Fruit fly (Drosophila melanogaster) whole organism, wandering third instar larva: ENCODE results near the gene CG42659.

Experiments
- CG9705 ChIP-seq: fragments of 200-800 bp; sonication (Bioruptor generic); optimal IDR thresholded peaks from 2 replicates; lab custom pipeline; 2018; ENCODE audit warnings: missing biosample characterization, mild to moderate bottlenecking, missing genetic modification characterization
- CrebA ChIP-seq: fragments of 200-800 bp; sonication (Bioruptor generic); optimal IDR thresholded peaks from 2 replicates; lab custom pipeline; 2016; ENCODE audit warnings: missing biosample characterization, mild to moderate bottlenecking, missing genetic modification characterization, borderline replicate concordance
- Dif ChIP-seq: fragments of 200-275, 200-300 bp; sonication (Bioruptor generic); optimal IDR thresholded peaks from 2 replicates; lab custom pipeline; 2018; ENCODE audit warnings: missing biosample characterization, missing genetic modification characterization; ENCODE audit not compliant: partially characterized antibody
- GATAd ChIP-seq: sonication (Bioruptor generic); optimal IDR thresholded peaks from 2 replicates; lab custom pipeline; 2016; ENCODE audit warnings: missing biosample characterization, missing genetic modification characterization
- HLH106 ChIP-seq: fragments of 200-800 bp; optimal IDR thresholded peaks from 3 replicates; lab custom pipeline; 2019; ENCODE audit warnings: missing biosample characterization, mild to moderate bottlenecking, missing genetic modification characterization, moderate library complexity
- Hnf4 ChIP-seq: fragments of 200-800 bp; sonication (Bioruptor generic); optimal IDR thresholded peaks from 2 replicates; lab custom pipeline; 2016; ENCODE audit warnings: missing biosample characterization, mild to moderate bottlenecking, missing genetic modification characterization
- Hr78 ChIP-seq: fragments of >200 bp; optimal IDR thresholded peaks from 2 replicates; lab custom pipeline; 2017; ENCODE audit warnings: missing biosample characterization, missing genetic modification characterization
- Jra ChIP-seq: sonication (Bioruptor generic); optimal IDR thresholded peaks from 2 replicates; lab custom pipeline; 2016; ENCODE audit warnings: missing biosample characterization, missing genetic modification characterization
- OdsH ChIP-seq: fragments of 200-800 bp; sonication (Bioruptor generic); optimal IDR thresholded peaks from 2 replicates; lab custom pipeline; 2016; ENCODE audit warnings: missing biosample characterization, mild to moderate bottlenecking, missing genetic modification characterization
- Rel ChIP-seq, 2 experiments: fragments of 200-800 bp; sonication (Bioruptor generic) in 1 of 2; optimal IDR thresholded peaks; 2 replicates in 1 of 2; 3 replicates in 1 of 2; lab custom pipeline; 2016 to 2019; ENCODE audit warnings: mild to moderate bottlenecking in 2 of 2, missing biosample characterization in 2 of 2, missing genetic modification characterization in 2 of 2, moderate library complexity in 1 of 2
- Sp1 ChIP-seq: fragments of 200-800 bp; sonication (Bioruptor generic); optimal IDR thresholded peaks from 3 replicates; lab custom pipeline; 2019; ENCODE audit warnings: missing biosample characterization, mild to moderate bottlenecking, missing genetic modification characterization, moderate library complexity
- br ChIP-seq: fragments of 200-800 bp; sonication (Bioruptor generic); optimal IDR thresholded peaks from 2 replicates; lab custom pipeline; 2016; ENCODE audit warnings: missing biosample characterization, missing genetic modification characterization
- brk ChIP-seq: fragments of 200-800 bp; sonication (Bioruptor generic); optimal IDR thresholded peaks from 2 replicates; lab custom pipeline; 2016; ENCODE audit warnings: missing biosample characterization, mild to moderate bottlenecking, missing genetic modification characterization
- dl ChIP-seq, 2 experiments: fragments of 175-275, 200-275 bp in 1 of 2; fragments of 200-275 bp in 1 of 2; sonication (Bioruptor generic); optimal IDR thresholded peaks; lab custom pipeline; 2018; ENCODE audit warnings: mild to moderate bottlenecking in 2 of 2, missing biosample characterization in 2 of 2, missing genetic modification characterization in 2 of 2, moderate library complexity in 2 of 2; ENCODE audit not compliant: partially characterized antibody in 2 of 2, insufficient read depth in 1 of 2
- dmrt93B ChIP-seq: fragments of 200-800 bp; sonication (Bioruptor generic); optimal IDR thresholded peaks from 2 replicates; lab custom pipeline; 2018; ENCODE audit warnings: missing biosample characterization, mild to moderate bottlenecking, missing genetic modification characterization
- dsf ChIP-seq: sonication (Bioruptor generic); optimal IDR thresholded peaks from 2 replicates; lab custom pipeline; 2016; ENCODE audit warnings: missing biosample characterization, missing genetic modification characterization, borderline replicate concordance
- ey ChIP-seq: fragments of 200-800 bp; sonication (Bioruptor generic); optimal IDR thresholded peaks from 2 replicates; lab custom pipeline; 2016; ENCODE audit warnings: missing biosample characterization, missing genetic modification characterization
- foxo ChIP-seq, 2 experiments: fragments of 200-800 bp; sonication (Bioruptor generic); optimal IDR thresholded peaks; 2 replicates in 1 of 2; 3 replicates in 1 of 2; lab custom pipeline; 2016 to 2017; ENCODE audit warnings: missing biosample characterization in 2 of 2, missing genetic modification characterization in 2 of 2
- fru ChIP-seq: fragments of 200-800 bp; sonication (Bioruptor generic); optimal IDR thresholded peaks from 3 replicates; lab custom pipeline; 2016; ENCODE audit warnings: missing biosample characterization, mild to moderate bottlenecking, missing genetic modification characterization
- h ChIP-seq: fragments of 200-800 bp; sonication (Bioruptor generic); optimal IDR thresholded peaks from 3 replicates; lab custom pipeline; 2016; ENCODE audit warnings: missing biosample characterization, mild to moderate bottlenecking, missing genetic modification characterization
- jim ChIP-seq: fragments of 175-275, 200-325 bp; sonication (Bioruptor generic); optimal IDR thresholded peaks from 2 replicates; lab custom pipeline; 2016; ENCODE audit warnings: missing biosample characterization, mild to moderate bottlenecking, missing genetic modification characterization
- lola ChIP-seq: fragments of >200 bp; optimal IDR thresholded peaks from 2 replicates; lab custom pipeline; 2017; ENCODE audit warnings: missing biosample characterization, missing genetic modification characterization
- pan ChIP-seq: fragments of >200 bp; optimal IDR thresholded peaks from 2 replicates; lab custom pipeline; 2017
- psq ChIP-seq: fragments of 200-800 bp; sonication (Bioruptor generic); optimal IDR thresholded peaks from 3 replicates; lab custom pipeline; 2017; ENCODE audit warnings: missing biosample characterization, mild to moderate bottlenecking, missing genetic modification characterization, moderate library complexity
- rgr ChIP-seq: fragments of 200-800 bp; sonication (Bioruptor generic); optimal IDR thresholded peaks from 3 replicates; lab custom pipeline; 2016; ENCODE audit warnings: missing biosample characterization, mild to moderate bottlenecking, missing genetic modification characterization
- sage ChIP-seq: fragments of 200-800 bp; sonication (Bioruptor generic); optimal IDR thresholded peaks from 2 replicates; lab custom pipeline; 2016; ENCODE audit warnings: missing biosample characterization, mild to moderate bottlenecking, missing genetic modification characterization
- sv ChIP-seq: fragments of 200-800 bp; sonication (Bioruptor generic); optimal IDR thresholded peaks from 3 replicates; lab custom pipeline; 2016; ENCODE audit warnings: missing biosample characterization, missing genetic modification characterization
- tai ChIP-seq: sonication (Bioruptor generic); optimal IDR thresholded peaks from 2 replicates; lab custom pipeline; 2016; ENCODE audit warnings: missing biosample characterization, missing genetic modification characterization
- woc ChIP-seq: sonication (Bioruptor generic); optimal IDR thresholded peaks from 2 replicates; lab custom pipeline; 2016; ENCODE audit warnings: missing biosample characterization, mild to moderate bottlenecking, missing genetic modification characterization

CG42659 gene

DNA sequence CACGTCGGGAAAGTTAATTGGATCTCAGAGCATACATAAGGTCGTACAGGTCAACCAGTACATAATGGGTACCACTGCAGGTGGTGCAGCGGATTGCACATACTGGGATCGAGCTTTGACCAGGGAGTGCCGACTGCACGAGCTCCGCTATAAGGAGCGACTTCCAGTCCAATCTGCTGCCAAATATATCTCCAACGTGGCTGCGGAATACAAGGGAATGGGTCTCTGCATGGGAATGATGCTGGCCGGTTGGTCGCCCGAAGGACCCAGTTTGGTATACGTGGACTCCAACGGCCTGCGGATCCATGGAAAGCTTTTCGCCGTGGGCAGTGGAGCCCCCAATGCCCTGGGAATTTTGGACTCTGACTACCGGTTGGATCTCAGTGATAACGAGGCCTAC is 16.4 kb upstream of the CG42659 start:
- TF ChIP-seq dl (GFP tag; optimal IDR thresholded peaks at IDR 0.05; lab: Kevin White, UChicago; ENCODE audit: insufficient read depth in 1 of 2, partially characterized antibody in 2 of 2) (no peak), dmrt93B (GFP tag; lab: Kevin White, UChicago) (no peak), foxo (GFP tag; optimal IDR thresholded peaks at IDR 0.05; lab: Kevin White, UChicago) (no peak), woc (GFP tag; lab: Kevin White, UChicago) (no peak), Hr78 (GFP tag; lab: Kevin White, UChicago) (no peak), dsf (GFP tag; lab: Kevin White, UChicago) (no peak), psq (no peak), OdsH (GFP tag; lab: Kevin White, UChicago) (no peak), h (GFP tag; lab: Kevin White, UChicago) (no peak), Dif (GFP tag; lab: Kevin White, UChicago) (no peak), br (GFP tag; lab: Kevin White, UChicago) (no peak), sv (GFP tag; lab: Kevin White, UChicago) (no peak), pan (lab: Kevin White, UChicago) (no peak), GATAd (GFP tag; lab: Kevin White, UChicago) (no peak), Jra (GFP tag; lab: Kevin White, UChicago) (no peak), sage (no peak), CG9705 (no peak)
- TF ChIP-seq, all 38 proteins: peak for 0

DNA sequence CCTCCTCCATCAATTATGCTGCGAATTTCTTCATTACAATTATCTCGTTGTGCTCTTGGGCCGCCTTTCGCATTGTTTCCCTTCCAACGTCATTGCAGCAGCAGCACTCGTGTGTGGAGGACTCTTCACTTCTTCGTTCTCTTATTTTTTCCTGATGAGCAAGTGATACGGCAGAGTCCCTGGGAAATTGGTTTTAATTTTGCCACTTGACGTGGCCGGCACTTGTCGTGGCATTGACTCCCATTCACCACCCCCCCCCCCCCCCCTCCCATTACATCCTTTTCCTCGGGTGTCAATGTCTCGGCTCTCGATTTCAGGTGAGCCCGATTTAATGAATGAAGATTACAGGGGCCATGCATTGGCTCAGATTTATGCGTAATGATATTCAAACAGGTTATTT is 5.0 kb upstream of the CG42659 start:
- TF ChIP-seq woc (GFP tag; lab: Kevin White, UChicago) (no peak), Sp1 (GFP tag; lab: Kevin White, UChicago) (no peak)

DNA sequence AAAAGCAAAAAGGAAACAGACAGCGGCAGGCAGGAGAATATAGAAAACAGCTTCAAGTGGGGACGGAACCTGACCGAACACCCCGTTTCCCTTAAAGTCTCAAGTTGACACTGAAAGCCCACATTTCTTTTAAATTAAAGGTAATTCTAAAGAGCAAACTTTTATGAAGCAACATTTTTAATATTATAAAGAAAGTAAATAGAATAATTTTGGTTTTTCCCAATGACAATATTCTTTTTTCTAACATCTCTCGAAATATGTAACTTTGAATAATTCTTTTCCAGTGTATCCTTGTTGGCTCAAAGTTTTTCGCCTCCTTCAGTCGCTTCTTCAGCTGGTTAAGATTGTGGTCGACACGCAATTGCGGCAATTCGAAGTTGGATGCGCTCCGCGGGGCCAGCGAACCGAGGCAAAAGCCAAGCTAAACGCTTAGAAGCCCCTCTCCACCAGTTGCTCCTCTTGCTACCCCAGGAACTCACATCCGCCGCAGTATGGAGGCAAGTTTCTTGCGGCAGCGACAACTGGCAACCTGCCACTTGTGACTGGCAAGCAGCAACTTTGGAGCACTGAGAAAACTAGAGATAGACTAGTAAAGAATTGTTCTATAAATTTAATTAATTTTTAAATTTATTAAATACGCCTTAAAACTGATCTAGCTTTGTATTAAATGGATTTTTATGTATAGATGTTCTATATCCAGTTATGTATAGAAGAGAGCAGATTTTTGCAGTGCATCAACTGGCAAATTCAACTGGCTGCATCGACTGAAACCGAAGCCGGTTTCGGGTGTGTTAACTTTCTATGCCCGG is 3.9 kb upstream of the CG42659 start:
- TF ChIP-seq Rel (GFP tag; optimal IDR thresholded peaks at IDR 0.05; lab: Kevin White, UChicago) = peak; percentile 43
- TF ChIP-seq Rel (tag; optimal IDR thresholded peaks at IDR 0.05; lab: Kevin White, UChicago) = no peak
- TF ChIP-seq brk = peak; percentile 84
- TF ChIP-seq br (GFP tag; lab: Kevin White, UChicago) = peak; percentile 34
- TF ChIP-seq Sp1 (GFP tag; lab: Kevin White, UChicago) = peak; percentile 78
- TF ChIP-seq CG9705 = peak; percentile 67
- no peak for TF ChIP-seq lola (GFP tag; lab: Kevin White, UChicago)
- peak; percentile 85 for TF ChIP-seq HLH106 (tag; lab: Kevin White, UChicago)
- peak; percentile 62 for TF ChIP-seq ey (GFP tag; lab: Kevin White, UChicago)
- peak in 1 of 2 experiments; percentile 74 for TF ChIP-seq foxo (GFP tag; optimal IDR thresholded peaks at IDR 0.05; lab: Kevin White, UChicago)
- TF ChIP-seq tai = peak; percentile 34
- TF ChIP-seq Hnf4 (GFP tag; lab: Kevin White, UChicago) = peak; percentile 65
- TF ChIP-seq Jra (GFP tag; lab: Kevin White, UChicago) = peak; percentile 34
- no peak for TF ChIP-seq pan (lab: Kevin White, UChicago)
- peak; percentile 49 for TF ChIP-seq dmrt93B (GFP tag; lab: Kevin White, UChicago)
- TF ChIP-seq woc (GFP tag; lab: Kevin White, UChicago) = peak; percentile 65
- TF ChIP-seq OdsH (GFP tag; lab: Kevin White, UChicago) = peak; percentile 66
- TF ChIP-seq psq = peak; percentile 80
- TF ChIP-seq Hr78 (GFP tag; lab: Kevin White, UChicago) = no peak
- TF ChIP-seq rgr (GFP tag; lab: Kevin White, UChicago) = peak; percentile 62
- TF ChIP-seq CrebA (GFP tag; lab: Kevin White, UChicago) = no peak
- no peak for TF ChIP-seq sage
- TF ChIP-seq fru (GFP tag; lab: Kevin White, UChicago) = peak; percentile 71
- peak; percentile 77 for TF ChIP-seq h (GFP tag; lab: Kevin White, UChicago)

DNA sequence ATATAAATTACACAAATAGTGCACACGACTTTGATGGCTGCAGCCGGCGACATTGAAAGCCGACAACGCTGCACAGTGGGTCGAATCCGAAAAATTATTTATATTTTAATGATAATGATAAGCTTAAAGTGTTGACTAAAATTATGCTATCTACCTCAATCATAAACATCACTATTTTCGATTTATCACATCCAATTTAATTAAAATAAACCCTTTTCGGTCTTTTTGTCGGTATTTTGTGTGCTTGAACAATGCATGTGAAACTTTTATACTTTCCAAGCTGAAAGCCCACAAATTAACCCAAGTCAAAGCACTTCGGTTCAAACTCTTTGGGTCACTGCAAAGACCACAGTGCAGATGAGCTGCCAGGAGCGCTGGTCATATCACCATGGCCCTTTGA is 1.7 kb upstream of the CG42659 start:
- TF ChIP-seq GATAd (GFP tag; lab: Kevin White, UChicago) = no peak
- TF ChIP-seq OdsH (GFP tag; lab: Kevin White, UChicago) = no peak

DNA sequence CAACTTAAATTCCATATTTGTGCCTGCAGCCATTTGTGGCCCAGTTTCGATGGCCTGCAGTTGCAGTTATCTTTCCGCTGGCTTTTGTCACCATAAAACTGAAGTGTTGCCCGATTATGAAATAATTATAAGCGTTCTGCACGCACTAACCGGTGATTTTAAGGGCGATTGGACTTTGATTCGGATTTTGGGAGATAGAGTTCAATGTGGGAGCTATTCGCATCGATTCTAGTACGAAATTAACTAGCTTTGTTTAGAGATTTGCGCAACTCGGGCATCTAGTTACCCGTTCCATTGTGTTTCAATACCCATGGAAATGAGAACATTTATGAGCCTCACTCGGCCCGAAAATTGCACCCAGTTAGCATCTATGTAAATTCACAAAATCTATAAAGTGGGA is 833 bp upstream of the CG42659 start, which contains the start of gene CG5693:
Gene CG5693, plus strand, starts transcription at position 301 of the 400 bp plus-strand sequence.
- no peak for TF ChIP-seq Jra (GFP tag; lab: Kevin White, UChicago)
- no peak for TF ChIP-seq Rel (GFP tag; optimal IDR thresholded peaks at IDR 0.05; lab: Kevin White, UChicago)
- TF ChIP-seq Rel (tag; optimal IDR thresholded peaks at IDR 0.05; lab: Kevin White, UChicago) = no peak
- TF ChIP-seq Sp1 (GFP tag; lab: Kevin White, UChicago) = no peak
- no peak for TF ChIP-seq jim (GFP tag; lab: Kevin White, UChicago)
- TF ChIP-seq dmrt93B (GFP tag; lab: Kevin White, UChicago) = no peak
- no peak for TF ChIP-seq h (GFP tag; lab: Kevin White, UChicago)
- no peak for TF ChIP-seq Hnf4 (GFP tag; lab: Kevin White, UChicago)
